Fruit fly (Drosophila melanogaster) whole organism, larva: ENCODE results near the gene Tbc1d8-9.

ENCODE experiments used
- noc ChIP-seq: fragments of 200-800 bp; sonication (Bioruptor generic); optimal IDR thresholded peaks from 3 replicates; lab custom pipeline; 2019; ENCODE audit warnings: missing biosample characterization, mild to moderate bottlenecking, missing genetic modification characterization, moderate library complexity

Tbc1d8-9 gene

dm6 chr3L:21301737-21302487 lies 41.6 kb downstream of the Tbc1d8-9 start:
- no peak for TF ChIP-seq noc (tag; lab: Kevin White, UChicago)

- TF ChIP-seq noc (tag; lab: Kevin White, UChicago), result no peak
These were observed 43.2 kb downstream of the Tbc1d8-9 start, which contains the start of gene Cpr78Cc for dm6 chr3L:21300280-21300679. TSS of gene Cpr78Cc (plus strand) at chr3L:21300580.

dm6 chr3L:21299203-21299602 lies 44.3 kb downstream of the Tbc1d8-9 start:
- no peak for TF ChIP-seq noc (tag; lab: Kevin White, UChicago)

dm6 chr3L:21298375-21298774 lies 45.1 kb downstream of the Tbc1d8-9 start, which contains the start of gene CG43702:
TSS of gene CG43702 (plus strand) at chr3L:21298675.
- no peak for TF ChIP-seq noc (tag; lab: Kevin White, UChicago)

dm6 chr3L:21297703-21298102 lies 45.8 kb downstream of the Tbc1d8-9 start, which contains the start of gene Edg78E:
TSS of gene Edg78E (minus strand) at chr3L:21297803.
- TF ChIP-seq noc (tag; lab: Kevin White, UChicago), result no peak

- TF ChIP-seq noc (tag; lab: Kevin White, UChicago), result no peak
These were observed 49.3 kb downstream of the Tbc1d8-9 start, which contains the start of gene Cpr78Cb for dm6 chr3L:21294202-21294601. TSS of gene Cpr78Cb (plus strand) at chr3L:21294492.

- TF ChIP-seq noc (tag; lab: Kevin White, UChicago), result no peak
These were observed 50.8 kb downstream of the Tbc1d8-9 start, which contains the start of gene Cpr78Ca for dm6 chr3L:21292700-21293099. TSS of gene Cpr78Ca (minus strand) at chr3L:21292800.

- TF ChIP-seq noc (tag; lab: Kevin White, UChicago), result no peak
These were observed 52.5 kb downstream of the Tbc1d8-9 start for dm6 chr3L:21291055-21291454.

- no peak for TF ChIP-seq noc (tag; lab: Kevin White, UChicago)
These were observed 53.2 kb downstream of the Tbc1d8-9 start for dm6 chr3L:21290336-21290735.
